Worm (Caenorhabditis elegans): ENCODE measurements around the gene cest-33.

The cest-33 gene

DNA sequence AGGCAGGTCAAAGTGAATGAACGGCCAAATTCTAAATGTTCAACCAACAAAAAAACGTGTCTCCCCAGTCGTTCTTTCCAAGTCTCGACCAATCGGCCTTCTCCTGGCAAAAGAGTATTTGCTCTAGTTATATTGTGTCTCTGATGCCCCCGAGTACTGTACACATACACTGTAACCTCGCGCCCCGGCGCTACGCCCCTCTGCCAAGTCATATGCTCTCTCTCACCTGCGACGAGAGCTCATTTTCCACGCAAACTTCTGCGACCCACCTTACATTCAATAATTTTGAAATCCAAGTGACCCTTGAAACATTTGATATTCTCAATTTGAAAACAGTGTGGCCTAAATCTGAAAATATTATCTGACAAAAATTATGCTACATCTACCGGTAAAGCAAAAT, 8.2 kb downstream of the cest-33 start:
- peak; percentile 19 for TF ChIP-seq tbx-2 (tag; optimal IDR thresholded peaks at IDR 0.05)
- TF ChIP-seq lsy-2 (tag; optimal IDR thresholded peaks at IDR 0.05) = peak in 1 of 2 experiments; percentile 15
- no peak for TF ChIP-seq lin-15B (tag; optimal IDR thresholded peaks at IDR 0.05)
- no peak for TF ChIP-seq blmp-1 (tag; optimal IDR thresholded peaks at IDR 0.05)
- TF ChIP-seq nhr-28 (tag; optimal IDR thresholded peaks at IDR 0.05) = no peak
- TF ChIP-seq ets-5 (GFP tag; IDR thresholded peaks at IDR 0.05) = no peak
- no peak for TF ChIP-seq nhr-90 (tag; optimal IDR thresholded peaks at IDR 0.05; ENCODE audit: poor library complexity)
- no peak for TF ChIP-seq unc-30 (tag; optimal IDR thresholded peaks at IDR 0.05)
- peak; percentile 12 for TF ChIP-seq nhr-77 (tag; optimal IDR thresholded peaks at IDR 0.05)
- TF ChIP-seq unc-130 (tag; optimal IDR thresholded peaks at IDR 0.05) = no peak
- no peak for TF ChIP-seq snpc-4 (tag; optimal IDR thresholded peaks at IDR 0.05)
- TF ChIP-seq lin-14 (GFP tag; optimal IDR thresholded peaks at IDR 0.05) = peak; percentile 23
- no peak for TF ChIP-seq nhr-85 (tag)
- no peak for TF ChIP-seq ztf-11 (tag; optimal IDR thresholded peaks at IDR 0.05)
- TF ChIP-seq ceh-63 (GFP tag; optimal IDR thresholded peaks at IDR 0.05) = no peak
- TF ChIP-seq efl-3 (GFP tag; optimal IDR thresholded peaks at IDR 0.05) = no peak
- no peak for TF ChIP-seq sup-37 (GFP tag; optimal IDR thresholded peaks at IDR 0.05)
- no peak for TF ChIP-seq lin-39 (tag; optimal IDR thresholded peaks at IDR 0.05)
- TF ChIP-seq zag-1 (tag; optimal IDR thresholded peaks at IDR 0.05) = no peak
- no peak for TF ChIP-seq elt-2 (tag; optimal IDR thresholded peaks at IDR 0.05)
- TF ChIP-seq efl-1 (optimal IDR thresholded peaks at IDR 0.05) = no peak
- TF ChIP-seq efl-1 (GFP tag; optimal IDR thresholded peaks at IDR 0.05 in 1 of 2) = no peak
- no peak for TF ChIP-seq fos-1 (tag; optimal IDR thresholded peaks at IDR 0.05)
- TF ChIP-seq rnt-1 (tag; optimal IDR thresholded peaks at IDR 0.05) = no peak
- peak; percentile 19 for TF ChIP-seq nhr-20 (tag; optimal IDR thresholded peaks at IDR 0.05)
- TF ChIP-seq egl-13 (tag; optimal IDR thresholded peaks at IDR 0.05) = no peak
- no peak for TF ChIP-seq pax-3 (tag; optimal IDR thresholded peaks at IDR 0.05)
- TF ChIP-seq isw-1 (GFP tag; IDR thresholded peaks at IDR 0.05) = no peak
- TF ChIP-seq nhr-76 (tag; optimal IDR thresholded peaks at IDR 0.05) = no peak
- no peak for TF ChIP-seq irx-1 (tag; optimal IDR thresholded peaks at IDR 0.05)

DNA sequence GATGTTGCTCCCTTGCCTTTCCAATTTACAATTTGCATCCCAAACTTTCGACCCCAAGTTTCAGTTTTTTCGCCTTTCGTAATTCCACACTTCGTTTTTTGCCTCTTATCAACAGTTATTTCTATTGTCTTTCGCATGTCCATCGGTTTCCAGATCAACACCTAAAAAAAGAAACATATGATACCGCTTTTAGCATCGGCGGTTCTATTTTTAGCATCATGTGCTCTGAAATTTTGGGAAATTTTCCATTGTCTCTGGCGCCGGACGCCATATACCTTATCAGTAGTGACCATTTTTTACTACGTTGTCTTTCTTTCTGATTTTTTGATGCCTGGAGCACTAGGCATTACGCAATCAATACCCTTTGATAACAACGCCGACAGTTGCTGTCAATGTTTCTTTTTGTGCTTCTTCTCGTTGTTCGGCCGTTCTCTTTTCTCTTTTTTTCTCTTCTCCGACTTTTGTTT, 9.5 kb downstream of the cest-33 start, which contains the start of gene bcl-11:
bcl-11 (plus strand) TSS at position 51 of the 467 bp plus-strand sequence.
- TF ChIP-seq egl-13 (tag; optimal IDR thresholded peaks at IDR 0.05) (no peak), elt-2 (tag; optimal IDR thresholded peaks at IDR 0.05) (peak; percentile 81), lin-14 (GFP tag; optimal IDR thresholded peaks at IDR 0.05) (peak; percentile 16), irx-1 (tag; optimal IDR thresholded peaks at IDR 0.05) (no peak), ceh-8 (GFP tag; optimal IDR thresholded peaks at IDR 0.05) (no peak), nhr-19 (GFP tag; conservative IDR thresholded peaks at IDR 0.05) (no peak)

DNA sequence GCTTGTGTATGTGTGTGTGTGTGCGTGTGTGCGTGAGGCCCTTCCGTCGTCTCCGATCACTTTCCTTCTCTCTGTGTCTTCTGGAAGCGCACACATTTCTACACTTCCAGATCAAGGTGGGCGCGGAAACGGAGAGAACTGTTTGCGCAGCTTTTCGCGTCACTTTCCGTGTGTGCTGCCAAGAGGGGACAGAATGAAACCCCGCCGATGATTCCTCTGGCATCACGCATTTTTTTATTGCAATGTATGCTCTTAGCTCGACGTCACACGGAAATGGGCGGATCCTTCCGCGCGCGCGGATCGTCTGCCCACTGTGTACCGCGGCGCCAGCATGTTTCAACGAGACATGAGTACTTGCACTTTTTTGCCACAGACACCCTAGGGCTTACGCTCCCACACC, 10.1 kb downstream of the cest-33 start:
- TF ChIP-seq unc-86 (tag; optimal IDR thresholded peaks at IDR 0.05) (no peak), tbx-2 (tag; optimal IDR thresholded peaks at IDR 0.05) (no peak), tlp-1 (tag; optimal IDR thresholded peaks at IDR 0.05) (no peak), xbp-1 (tag; optimal IDR thresholded peaks at IDR 0.05) (no peak), fkh-8 (tag; optimal IDR thresholded peaks at IDR 0.05) (no peak), dsc-1 (tag; optimal IDR thresholded peaks at IDR 0.05) (no peak), lsy-2 (tag; optimal IDR thresholded peaks at IDR 0.05) (no peak), elt-3 (tag; optimal IDR thresholded peaks at IDR 0.05) (no peak), lin-35 (GFP tag; optimal IDR thresholded peaks at IDR 0.05) (no peak), grh-1 (GFP tag; IDR thresholded peaks at IDR 0.05) (no peak), ztf-11 (tag; optimal IDR thresholded peaks at IDR 0.05) (no peak), nhr-12 (tag; optimal IDR thresholded peaks at IDR 0.05) (no peak), blmp-1 (tag; optimal IDR thresholded peaks at IDR 0.05) (no peak), mab-9 (GFP tag; IDR thresholded peaks at IDR 0.05) (no peak), snu-23 (GFP tag; optimal IDR thresholded peaks at IDR 0.05) (no peak)
